Worm (Caenorhabditis elegans): Measurements from ENCODE around the gene taf-8.

DNA sequence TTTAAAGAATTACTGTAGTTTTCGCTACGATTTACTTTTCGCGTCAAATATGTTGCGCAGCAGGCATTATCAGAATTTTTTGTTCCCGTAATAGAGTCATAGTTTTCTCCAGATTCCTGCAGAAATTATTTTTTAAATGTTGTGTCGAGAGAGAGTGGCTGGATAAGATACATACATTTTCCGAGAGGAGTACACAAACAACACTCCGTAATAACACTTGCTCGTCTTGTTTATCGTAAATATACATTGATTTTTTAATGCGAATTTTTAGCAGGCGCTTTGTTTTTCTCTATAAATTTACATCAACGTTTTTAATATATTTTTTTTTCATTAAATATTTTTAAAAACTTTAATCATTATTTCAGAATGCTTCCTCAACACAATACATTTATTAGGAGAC is at the start of gene taf-8:
- TF ChIP-seq ceh-82 (tag; optimal IDR thresholded peaks at IDR 0.05) (no peak), hmg-11 (tag; optimal IDR thresholded peaks at IDR 0.05) (peak; percentile 55), elt-2 (tag; optimal IDR thresholded peaks at IDR 0.05) (peak; percentile 12), skn-1 (tag; optimal IDR thresholded peaks at IDR 0.05) (no peak), lin-39 (tag; optimal IDR thresholded peaks at IDR 0.05) (peak; percentile 7), nfya-1 (tag; optimal IDR thresholded peaks at IDR 0.05; ENCODE audit: insufficient read depth) (no peak)

All from whole organism, L3 larva.